Worm (Caenorhabditis elegans) whole organism, L4 larva: ENCODE data around the gene cul-4.

Experiments
- D1046.2 ChIP-seq: fragments of 200-800 bp; sonication (Bioruptor generic); IDR thresholded peaks from 2 replicates; pipeline ENCODE4 v1.3.6; 2022; ENCODE audit warnings: missing genetic modification characterization, missing compliant biosample characterization
- F10B5.3 ChIP-seq: sonication (generic microtip); optimal IDR thresholded peaks from 2 replicates; lab custom pipeline; 2016; ENCODE audit warnings: mild to moderate bottlenecking, missing genetic modification characterization, missing compliant biosample characterization
- F44E2.7 ChIP-seq: fragments of 200-800 bp; sonication (Bioruptor generic); IDR thresholded peaks from 2 replicates; pipeline ENCODE4 v2.1.2; 2022; ENCODE audit warnings: missing genetic modification characterization, missing compliant biosample characterization
- F49E8.2 ChIP-seq: sonication (generic microtip); optimal IDR thresholded peaks from 2 replicates; lab custom pipeline; 2016; ENCODE audit warnings: missing compliant biosample characterization, mild to moderate bottlenecking, missing genetic modification characterization, borderline replicate concordance
- R02D3.7 ChIP-seq: fragments of 150-350 bp; sonication (generic microtip); optimal IDR thresholded peaks from 3 replicates; lab custom pipeline; 2014; ENCODE audit warnings: missing biosample characterization, missing genetic modification characterization
- T20F7.1 ChIP-seq: fragments of 200-800 bp; sonication (Bioruptor generic); optimal IDR thresholded peaks from 2 replicates; lab custom pipeline; 2018; ENCODE audit warnings: mild to moderate bottlenecking, missing genetic modification characterization, missing compliant biosample characterization
- Y105C5A.15 ChIP-seq: fragments of 200-800 bp; sonication (Bioruptor generic); IDR thresholded peaks from 2 replicates; pipeline ENCODE4 v1.3.6; 2022; ENCODE audit warnings: missing genetic modification characterization, missing compliant biosample characterization
- Y48G9A.11 ChIP-seq: fragments of 200-800 bp; sonication (Bioruptor generic); IDR thresholded peaks from 2 replicates; pipeline ENCODE4 v1.3.6; 2022; ENCODE audit warnings: missing genetic modification reagents, missing genetic modification characterization, missing compliant biosample characterization
- Y75B8A.6 ChIP-seq: fragments of 200-800 bp; sonication (Bioruptor generic); IDR thresholded peaks from 2 replicates; pipeline ENCODE4 v1.3.6; 2022; ENCODE audit warnings: missing genetic modification reagents, missing genetic modification characterization, missing compliant biosample characterization
- ZK337.2 ChIP-seq: fragments of 200-800 bp; sonication (Bioruptor generic); IDR thresholded peaks from 2 replicates; pipeline ENCODE4 v1.3.6; 2022; ENCODE audit warnings: missing genetic modification reagents, missing genetic modification characterization, missing compliant biosample characterization
- ZK546.5 ChIP-seq, 2 experiments: sonication (generic microtip); optimal IDR thresholded peaks; 2 replicates each; lab custom pipeline; 2017; ENCODE audit warnings: missing biosample characterization in 2 of 2, missing genetic modification characterization in 2 of 2
- aha-1 ChIP-seq: fragments of 150-350 bp; peaks from one replicate; lab custom pipeline; 2014; ENCODE audit warnings: missing biosample characterization, missing genetic modification characterization
- ceh-28 ChIP-seq: fragments of 150-350 bp; optimal IDR thresholded peaks from 2 replicates; lab custom pipeline; 2014; ENCODE audit warnings: missing biosample characterization, missing genetic modification reagents, missing genetic modification characterization
- ceh-62 ChIP-seq: sonication (generic microtip); optimal IDR thresholded peaks from 2 replicates; lab custom pipeline; 2017; ENCODE audit warnings: missing biosample characterization, missing genetic modification characterization
- ctbp-1 ChIP-seq: fragments of 200-800 bp; sonication (Bioruptor generic); IDR thresholded peaks from 2 replicates; pipeline ENCODE4 v1.3.6; 2022; ENCODE audit warnings: missing genetic modification reagents, missing genetic modification characterization, missing compliant biosample characterization
- daf-12 ChIP-seq: fragments of 150-350 bp; optimal IDR thresholded peaks from 2 replicates; lab custom pipeline; 2014; ENCODE audit warnings: missing biosample characterization, missing genetic modification reagents, missing genetic modification characterization
- dmd-6 ChIP-seq: fragments of 200-800 bp; sonication (Bioruptor generic); IDR thresholded peaks from 2 replicates; pipeline ENCODE4 v1.3.6; 2022; ENCODE audit warnings: missing genetic modification reagents, missing genetic modification characterization, missing compliant biosample characterization
- dmd-8 ChIP-seq: fragments of 200-800 bp; sonication (Bioruptor generic); IDR thresholded peaks from 2 replicates; pipeline ENCODE4 v1.3.6; 2022; ENCODE audit warnings: missing genetic modification characterization, missing compliant biosample characterization
- fos-1 ChIP-seq: fragments of 150-350 bp; optimal IDR thresholded peaks from 2 replicates; lab custom pipeline; 2014; ENCODE audit warnings: missing biosample characterization, missing genetic modification characterization
- hif-1 ChIP-seq, 2 experiments: sonication (generic microtip); optimal IDR thresholded peaks; 2 replicates each; lab custom pipeline; 2016 to 2017; ENCODE audit warnings: missing compliant biosample characterization in 2 of 2, missing genetic modification characterization in 2 of 2, missing genetic modification reagents in 2 of 2, missing genotype in 2 of 2, mild to moderate bottlenecking in 1 of 2
- hlh-11 ChIP-seq: fragments of 200-800 bp; sonication (Bioruptor generic); optimal IDR thresholded peaks from 2 replicates; lab custom pipeline; 2018; ENCODE audit warnings: mild to moderate bottlenecking, missing genetic modification characterization, missing compliant biosample characterization
- hlh-30 ChIP-seq: sonication (generic microtip); optimal IDR thresholded peaks from 2 replicates; lab custom pipeline; 2017; ENCODE audit warnings: antibody characterized with exemption, mild to moderate bottlenecking, missing genetic modification characterization, missing compliant biosample characterization; ENCODE audit not compliant: insufficient read depth
- lin-13 ChIP-seq: fragments of 150-350 bp; optimal IDR thresholded peaks from 2 replicates; lab custom pipeline; 2014; ENCODE audit warnings: missing biosample characterization, missing genetic modification reagents, missing genetic modification characterization
- lin-39 ChIP-seq: fragments of 150-350 bp; optimal IDR thresholded peaks from 2 replicates; lab custom pipeline; 2014; ENCODE audit warnings: missing biosample characterization, missing genetic modification reagents, missing genetic modification characterization
- lir-3 ChIP-seq: sonication (generic microtip); optimal IDR thresholded peaks from 2 replicates; lab custom pipeline; 2016; ENCODE audit warnings: mild to moderate bottlenecking, missing genetic modification characterization, missing compliant biosample characterization
- lsy-2 ChIP-seq, 2 experiments: fragments of 150-350 bp in 1 of 2; sonication (generic microtip) in 1 of 2; optimal IDR thresholded peaks; 2 replicates each; lab custom pipeline; 2014 to 2017; ENCODE audit warnings: missing biosample characterization in 2 of 2, missing genetic modification characterization in 2 of 2
- madf-9 ChIP-seq: fragments of 200-800 bp; sonication (Bioruptor generic); conservative IDR thresholded peaks from 2 replicates; pipeline ENCODE4 v1.3.6; 2022; ENCODE audit warnings: missing genetic modification reagents, missing genetic modification characterization, missing compliant biosample characterization
- mdt-29 ChIP-seq: fragments of 200-800 bp; sonication (Bioruptor generic); IDR thresholded peaks from 2 replicates; pipeline ENCODE4 v1.3.6; 2022; ENCODE audit warnings: missing genetic modification reagents, missing genetic modification characterization, missing compliant biosample characterization
- mep-1 ChIP-seq: fragments of 150-350 bp; sonication (generic microtip); optimal IDR thresholded peaks from 3 replicates; lab custom pipeline; 2014; ENCODE audit warnings: missing biosample characterization, missing genetic modification characterization
- mes-2 ChIP-seq: sonication (generic microtip); optimal IDR thresholded peaks from 2 replicates; lab custom pipeline; 2016; ENCODE audit warnings: missing genotype, mild to moderate bottlenecking, missing genetic modification characterization, missing compliant biosample characterization; ENCODE audit not compliant: poor library complexity, severe bottlenecking
- mxl-2 ChIP-seq: fragments of 200-800 bp; sonication (Bioruptor generic); conservative IDR thresholded peaks from 2 replicates; pipeline ENCODE4 v1.3.6; 2022; ENCODE audit warnings: missing genetic modification reagents, missing genetic modification characterization, missing compliant biosample characterization
- mxl-3 ChIP-seq: fragments of 200-800 bp; sonication (Bioruptor generic); optimal IDR thresholded peaks from 2 replicates; lab custom pipeline; 2018; ENCODE audit warnings: mild to moderate bottlenecking, missing genetic modification characterization, missing compliant biosample characterization
- nhr-102 ChIP-seq: sonication (generic microtip); optimal IDR thresholded peaks from 2 replicates; lab custom pipeline; 2016; ENCODE audit warnings: mild to moderate bottlenecking, missing genetic modification characterization, moderate library complexity, missing compliant biosample characterization
- nhr-237 ChIP-seq: sonication (generic microtip); optimal IDR thresholded peaks from 2 replicates; lab custom pipeline; 2017; ENCODE audit warnings: missing biosample characterization, missing genetic modification characterization
- nhr-25 ChIP-seq: sonication (generic microtip); optimal IDR thresholded peaks from 2 replicates; lab custom pipeline; 2017; ENCODE audit warnings: missing genetic modification characterization, mild to moderate bottlenecking, missing compliant biosample characterization, antibody characterized with exemption, moderate library complexity, borderline replicate concordance; ENCODE audit not compliant: insufficient read depth
- nhr-48 ChIP-seq: sonication (generic microtip); optimal IDR thresholded peaks from 2 replicates; lab custom pipeline; 2016; ENCODE audit warnings: mild to moderate bottlenecking, missing genetic modification characterization, missing compliant biosample characterization
- nhr-76 ChIP-seq: fragments of 150-350 bp; optimal IDR thresholded peaks from 2 replicates; lab custom pipeline; 2014; ENCODE audit warnings: missing biosample characterization, missing genetic modification characterization
- nhr-77 ChIP-seq: fragments of 150-350 bp; optimal IDR thresholded peaks from 2 replicates; lab custom pipeline; 2014; ENCODE audit warnings: missing biosample characterization, missing genetic modification characterization
- php-3 ChIP-seq: fragments of 200-800 bp; sonication (Bioruptor generic); IDR thresholded peaks from 2 replicates; pipeline ENCODE4 v1.3.6; 2022; ENCODE audit warnings: missing genetic modification reagents, missing genetic modification characterization, missing compliant biosample characterization
- pqm-1 ChIP-seq: sonication (generic microtip); optimal IDR thresholded peaks from 2 replicates; lab custom pipeline; 2017; ENCODE audit warnings: missing biosample characterization, missing genetic modification characterization
- rbr-2 ChIP-seq: sonication (generic microtip); optimal IDR thresholded peaks from 2 replicates; lab custom pipeline; 2016; ENCODE audit warnings: missing genotype, missing genetic modification characterization, missing compliant biosample characterization
- sdz-12 ChIP-seq: fragments of 200-800 bp; sonication (Bioruptor generic); optimal IDR thresholded peaks from 2 replicates; lab custom pipeline; 2018; ENCODE audit warnings: mild to moderate bottlenecking, missing genetic modification characterization, missing compliant biosample characterization
- skn-1 ChIP-seq: fragments of 150-350 bp; optimal IDR thresholded peaks from 2 replicates; lab custom pipeline; 2014; ENCODE audit warnings: missing biosample characterization, missing genetic modification characterization
- snpc-4 ChIP-seq: fragments of 150-350 bp; optimal IDR thresholded peaks from 2 replicates; lab custom pipeline; 2014; ENCODE audit warnings: missing biosample characterization, missing genetic modification characterization
- tra-1 ChIP-seq: fragments of 200-800 bp; sonication (Bioruptor generic); IDR thresholded peaks from 2 replicates; pipeline ENCODE4 v1.3.6; 2022; ENCODE audit warnings: missing genetic modification reagents, missing genetic modification characterization, missing compliant biosample characterization
- unc-130 ChIP-seq: sonication (generic microtip); optimal IDR thresholded peaks from 2 replicates; lab custom pipeline; 2016; ENCODE audit warnings: missing genetic modification reagents, missing genetic modification characterization, missing compliant biosample characterization
- unc-39 ChIP-seq: sonication (generic microtip); optimal IDR thresholded peaks from 2 replicates; lab custom pipeline; 2017; ENCODE audit warnings: missing biosample characterization, missing genetic modification characterization
- unc-62 ChIP-seq, 3 experiments: fragments of 150-350 bp in 1 of 3; sonication (generic microtip); optimal IDR thresholded peaks in 2 of 3; peaks in 1 of 3; 1 replicate in 1 of 3; 2 replicates in 2 of 3; lab custom pipeline; 2014 to 2017; ENCODE audit warnings: missing biosample characterization in 3 of 3, missing genetic modification characterization in 3 of 3, missing genetic modification reagents in 3 of 3, missing genotype in 1 of 3
- vab-7 ChIP-seq: fragments of 200-800 bp; sonication (Bioruptor generic); IDR thresholded peaks from 2 replicates; pipeline ENCODE4 v1.3.6; 2022; ENCODE audit warnings: missing genetic modification reagents, missing genetic modification characterization, missing compliant biosample characterization
- zip-11 ChIP-seq: fragments of 200-800 bp; sonication (Bioruptor generic); IDR thresholded peaks from 2 replicates; pipeline ENCODE4 v1.3.6; 2022; ENCODE audit warnings: missing genetic modification characterization, missing compliant biosample characterization
- zip-2 ChIP-seq: fragments of 150-350 bp; optimal IDR thresholded peaks from 2 replicates; lab custom pipeline; 2014; ENCODE audit warnings: missing biosample characterization, missing genetic modification characterization
- ztf-11 ChIP-seq: fragments of 150-350 bp; optimal IDR thresholded peaks from 2 replicates; lab custom pipeline; 2014; ENCODE audit warnings: missing biosample characterization, missing genetic modification characterization

cul-4 gene

DNA sequence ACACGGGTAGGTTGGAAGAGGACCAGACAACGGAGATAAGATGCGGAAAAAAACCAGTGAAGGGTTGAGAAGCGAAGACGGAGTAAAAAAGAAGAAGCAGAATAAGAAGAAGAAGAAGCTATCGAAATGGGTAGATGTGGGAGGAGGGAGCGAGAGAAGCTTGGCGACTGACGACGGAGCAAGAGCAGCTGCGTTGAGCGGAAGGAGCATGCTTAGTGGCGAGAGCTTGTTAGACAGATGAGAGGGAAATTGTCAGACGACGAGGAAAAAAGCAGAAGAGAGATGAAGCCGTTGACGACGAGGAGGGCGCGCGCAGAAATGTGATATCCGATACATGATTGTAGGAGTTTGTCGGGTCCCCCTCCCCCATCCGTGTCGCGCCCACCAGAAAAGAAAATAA is 25.1 kb downstream of the cul-4 start (continued):
- TF ChIP-seq madf-9 (GFP tag; lab: Robert Waterston, UW) (peak; percentile 61; the same call in 1 of the 2 replicates), hlh-30 (tag; lab: Kevin White, UChicago) (peak; percentile 52), Y48G9A.11 (GFP tag; lab: Robert Waterston, UW) (no peak), rbr-2 (peak; percentile 74), dmd-8 (GFP tag; lab: Robert Waterston, UW) (no peak), nhr-48 (tag; lab: Kevin White, UChicago) (no peak), unc-39 (tag; lab: Kevin White, UChicago) (no peak), vab-7 (GFP tag; lab: Robert Waterston, UW) (0 out of 2 replicates have a peak, but pooled peaks have one; percentile 20), lsy-2 (tag; optimal IDR thresholded peaks at IDR 0.05; lab: Kevin White, UChicago) (peak in 1 of 2 experiments; percentile 46), lin-39 (no peak), F10B5.3 (tag; lab: Kevin White, UChicago) (no peak), nhr-102 (tag; lab: Kevin White, UChicago) (no peak), mes-2 (tag; lab: Kevin White, UChicago) (no peak), aha-1 (tag; lab: Kevin White, UChicago) (peak; percentile 73), mep-1 (tag; lab: Kevin White, UChicago) (peak; percentile 61), ceh-28 (tag; lab: Kevin White, UChicago) (no peak), ctbp-1 (GFP tag; lab: Robert Waterston, UW) (peak; percentile 81), hlh-11 (peak; percentile 17), lir-3 (tag; lab: Kevin White, UChicago) (no peak), ztf-11 (tag; lab: Kevin White, UChicago) (no peak), fos-1 (tag; lab: Kevin White, UChicago) (no peak), hif-1 (tag; optimal IDR thresholded peaks at IDR 0.05; lab: Kevin White, UChicago) (peak in 1 of 2 experiments; percentile 55), nhr-76 (no peak), T20F7.1 (no peak), pqm-1 (tag; lab: Kevin White, UChicago) (no peak), nhr-25 (no peak), dmd-6 (GFP tag; lab: Robert Waterston, UW) (no peak), tra-1 (GFP tag; lab: Robert Waterston, UW) (no peak), unc-130 (no peak), daf-12 (tag; lab: Kevin White, UChicago) (no peak), ceh-62 (no peak), php-3 (GFP tag; lab: Robert Waterston, UW) (no peak), sdz-12 (peak; percentile 32), nhr-237 (tag; lab: Kevin White, UChicago) (no peak), Y75B8A.6 (GFP tag; lab: Robert Waterston, UW) (no peak), nhr-77 (tag; lab: Kevin White, UChicago) (no peak), R02D3.7 (no peak), unc-62 (GFP tag; optimal IDR thresholded peaks at IDR 0.05 in 1 of 2; lab: Kevin White, UChicago) (no peak), unc-62 (tag; optimal IDR thresholded peaks at IDR 0.05; lab: Kevin White, UChicago) (no peak), mxl-2 (no peak), mxl-3 (GFP tag; lab: Kevin White, UChicago) (no peak), snpc-4 (tag; lab: Kevin White, UChicago) (no peak), zip-2 (no peak), D1046.2 (GFP tag; lab: Robert Waterston, UW) (no peak), ZK337.2 (GFP tag; lab: Robert Waterston, UW) (peak; percentile 45; the same call in 1 of the 2 replicates), F44E2.7 (GFP tag; lab: Robert Waterston, UW) (no peak), Y105C5A.15 (GFP tag; lab: Robert Waterston, UW) (no peak), lin-13 (GFP tag; lab: Kevin White, UChicago) (no peak), ZK546.5 (tag; optimal IDR thresholded peaks at IDR 0.05; lab: Kevin White, UChicago) (no peak), skn-1 (no peak), mdt-29 (GFP tag; lab: Robert Waterston, UW) (no peak), zip-11 (GFP tag; lab: Robert Waterston, UW) (no peak), F49E8.2 (tag; lab: Kevin White, UChicago) (no peak)
